Fruit fly (Drosophila melanogaster) whole organism, embryonic: ENCODE measurements around the gene CG12147.

Source experiments
- Asciz ChIP-seq: fragments of 200-800 bp; sonication (Bioruptor generic); optimal IDR thresholded peaks from 2 replicates; lab custom pipeline; 2017; ENCODE audit warnings: missing biosample characterization, mild to moderate bottlenecking, missing genetic modification characterization, missing genetic modification reagents
- CG10366 ChIP-seq: fragments of 200-800 bp; sonication (Bioruptor generic); IDR thresholded peaks from 2 replicates; pipeline ENCODE4 v1.3.6; 2022; ENCODE audit warnings: missing biosample characterization, missing genetic modification characterization
- CG11560 ChIP-seq: fragments of 200-800 bp; sonication (Bioruptor generic); IDR thresholded peaks from 3 replicates; pipeline ENCODE4 v1.3.6; 2022; ENCODE audit warnings: missing biosample characterization, missing genetic modification characterization
- CG13624 ChIP-seq: fragments of 200-800 bp; sonication (Bioruptor generic); optimal IDR thresholded peaks from 2 replicates; lab custom pipeline; 2016; ENCODE audit warnings: missing biosample characterization, missing genetic modification characterization
- CG15269 ChIP-seq: fragments of 200-800 bp; sonication (Bioruptor generic); optimal IDR thresholded peaks from 2 replicates; lab custom pipeline; 2018; ENCODE audit warnings: missing biosample characterization, mild to moderate bottlenecking, missing genetic modification characterization, moderate library complexity
- CG1647 ChIP-seq: fragments of 200-800 bp; sonication (Bioruptor generic); optimal IDR thresholded peaks from 3 replicates; lab custom pipeline; 2016; ENCODE audit warnings: missing biosample characterization, missing genetic modification characterization
- CG16779 ChIP-seq: fragments of 200-800 bp; sonication (Bioruptor generic); IDR thresholded peaks from 2 replicates; pipeline ENCODE4 v1.3.6; 2022; ENCODE audit warnings: missing biosample characterization, missing genetic modification characterization
- CG16813 ChIP-seq: fragments of 200-800 bp; sonication (Bioruptor generic); IDR thresholded peaks from 3 replicates; pipeline ENCODE4 v1.3.6; 2022; ENCODE audit warnings: missing biosample characterization, missing genetic modification characterization; ENCODE audit not compliant: partially characterized antibody
- CG16815 ChIP-seq: fragments of 200-800 bp; sonication (Bioruptor generic); optimal IDR thresholded peaks from 3 replicates; lab custom pipeline; 2017; ENCODE audit warnings: missing biosample characterization, mild to moderate bottlenecking, missing genetic modification characterization
- CG17829 ChIP-seq: fragments of 200-800 bp; optimal IDR thresholded peaks from 2 replicates; lab custom pipeline; 2019; ENCODE audit warnings: missing biosample characterization, mild to moderate bottlenecking, missing genetic modification characterization, moderate library complexity
- CG2199 ChIP-seq: fragments of 200-800 bp; sonication (Bioruptor generic); IDR thresholded peaks from 3 replicates; pipeline ENCODE4 v1.3.6; 2022; ENCODE audit warnings: missing biosample characterization, missing genetic modification characterization
- CG2875 ChIP-seq: fragments of 200-800 bp; sonication (Bioruptor generic); optimal IDR thresholded peaks from 2 replicates; lab custom pipeline; 2017; ENCODE audit warnings: missing biosample characterization, mild to moderate bottlenecking, missing genetic modification characterization, missing genetic modification reagents
- CG30403 ChIP-seq: fragments of 200-800 bp; sonication (Bioruptor generic); optimal IDR thresholded peaks from 3 replicates; lab custom pipeline; 2016; ENCODE audit warnings: missing biosample characterization, missing genetic modification characterization
- CG31388 ChIP-seq: fragments of 200-800 bp; sonication (Bioruptor generic); optimal IDR thresholded peaks from 2 replicates; lab custom pipeline; 2016; ENCODE audit warnings: missing biosample characterization, missing genetic modification characterization
- CG42726 ChIP-seq: fragments of 200-800 bp; sonication (Bioruptor generic); IDR thresholded peaks from 2 replicates; pipeline ENCODE4 v1.3.6; 2022; ENCODE audit warnings: missing biosample characterization, missing genetic modification characterization; ENCODE audit not compliant: partially characterized antibody
- CG8281 ChIP-seq: fragments of 200-800 bp; sonication (Bioruptor generic); optimal IDR thresholded peaks from 2 replicates; lab custom pipeline; 2018; ENCODE audit warnings: missing biosample characterization, mild to moderate bottlenecking, missing genetic modification characterization, moderate library complexity
- CoRest ChIP-seq: fragments of 200-800 bp; sonication (Bioruptor generic); optimal IDR thresholded peaks from 3 replicates; lab custom pipeline; 2018; ENCODE audit warnings: missing biosample characterization, mild to moderate bottlenecking, missing genetic modification characterization, moderate library complexity
- Dbx ChIP-seq: fragments of 200-800 bp; sonication (Bioruptor generic); IDR thresholded peaks from 3 replicates; pipeline ENCODE4 v1.3.6; 2022; ENCODE audit warnings: missing biosample characterization, missing genetic modification characterization
- Deaf1 ChIP-seq: fragments of 200-800 bp; optimal IDR thresholded peaks from 3 replicates; lab custom pipeline; 2019; ENCODE audit warnings: missing biosample characterization, mild to moderate bottlenecking, missing genetic modification characterization, moderate library complexity
- Doc3 ChIP-seq: fragments of 200-800 bp; sonication (Bioruptor generic); IDR thresholded peaks from 3 replicates; pipeline ENCODE4 v1.3.6; 2022; ENCODE audit warnings: missing biosample characterization, missing genetic modification characterization; ENCODE audit not compliant: partially characterized antibody
- Ets65A ChIP-seq: fragments of 200-800 bp; sonication (Bioruptor generic); peaks from one replicate; lab custom pipeline; 2016; ENCODE audit warnings: missing biosample characterization, missing genetic modification characterization
- H15 ChIP-seq: fragments of 200-800 bp; sonication (Bioruptor generic); IDR thresholded peaks from 3 replicates; pipeline ENCODE4 v1.3.6; 2022; ENCODE audit warnings: missing biosample characterization, missing genetic modification characterization
- HLH3B ChIP-seq: fragments of 200-800 bp; sonication (Bioruptor generic); IDR thresholded peaks from 2 replicates; pipeline ENCODE4 v1.3.6; 2022; ENCODE audit warnings: missing biosample characterization, missing genetic modification characterization
- Kr ChIP-seq: fragments of 200-800 bp; sonication (Bioruptor generic); optimal IDR thresholded peaks from 2 replicates; lab custom pipeline; 2017; ENCODE audit warnings: missing biosample characterization, mild to moderate bottlenecking, missing genetic modification characterization
- Max ChIP-seq: fragments of 200-800 bp; sonication (Bioruptor generic); optimal IDR thresholded peaks from 2 replicates; lab custom pipeline; 2016; ENCODE audit warnings: missing biosample characterization, mild to moderate bottlenecking, missing genetic modification characterization
- Med ChIP-seq: fragments of 200-800 bp; sonication (Bioruptor generic); peaks from one replicate; lab custom pipeline; 2016; ENCODE audit warnings: missing biosample characterization, missing genetic modification characterization, mild to moderate bottlenecking, inconsistent platforms, moderate library complexity
- Meics ChIP-seq: fragments of 200-800 bp; sonication (Bioruptor generic); optimal IDR thresholded peaks from 2 replicates; lab custom pipeline; 2017; ENCODE audit warnings: missing biosample characterization, mild to moderate bottlenecking, missing genetic modification characterization
- Scr ChIP-seq: fragments of 200-800 bp; sonication (Bioruptor generic); IDR thresholded peaks from 2 replicates; pipeline ENCODE4 v1.3.6; 2022; ENCODE audit warnings: missing biosample characterization, missing genetic modification characterization; ENCODE audit not compliant: partially characterized antibody
- Side ChIP-seq: fragments of 200-800 bp; sonication (Bioruptor generic); optimal IDR thresholded peaks from 2 replicates; lab custom pipeline; 2016; ENCODE audit warnings: missing biosample characterization, missing genetic modification characterization
- Trl ChIP-seq, 3 experiments: fragments of >200 bp in 2 of 3; fragments of 200-800 bp in 1 of 3; sonication (Bioruptor generic) in 1 of 3; optimal IDR thresholded peaks; 2 replicates in 1 of 3; 3 replicates in 2 of 3; lab custom pipeline; 2016 to 2017; ENCODE audit warnings: missing biosample characterization in 1 of 3, missing genetic modification characterization in 1 of 3
- bbx ChIP-seq: fragments of 200-800 bp; sonication (Bioruptor generic); IDR thresholded peaks from 2 replicates; pipeline ENCODE4 v1.3.6; 2022; ENCODE audit warnings: missing biosample characterization, missing genetic modification characterization; ENCODE audit not compliant: partially characterized antibody
- bsh ChIP-seq, 2 experiments: fragments of 200-800 bp; sonication (Bioruptor generic); optimal IDR thresholded peaks; 2 replicates each; lab custom pipeline; 2017 to 2018; ENCODE audit warnings: mild to moderate bottlenecking in 2 of 2, missing biosample characterization in 2 of 2, missing genetic modification characterization in 2 of 2, moderate library complexity in 1 of 2
- ems ChIP-seq: fragments of 200-800 bp; sonication (Bioruptor generic); optimal IDR thresholded peaks from 3 replicates; lab custom pipeline; 2016; ENCODE audit warnings: missing biosample characterization, missing genetic modification characterization
- jing ChIP-seq: fragments of 200-800 bp; sonication (Bioruptor generic); optimal IDR thresholded peaks from 2 replicates; lab custom pipeline; 2018; ENCODE audit warnings: missing biosample characterization, mild to moderate bottlenecking, missing genetic modification characterization
- org-1 ChIP-seq: fragments of 200-800 bp; sonication (Bioruptor generic); optimal IDR thresholded peaks from 2 replicates; lab custom pipeline; 2017; ENCODE audit warnings: missing biosample characterization, missing genetic modification characterization
- pb ChIP-seq: fragments of 200-800 bp; sonication (Bioruptor generic); optimal IDR thresholded peaks from 3 replicates; lab custom pipeline; 2016; ENCODE audit warnings: missing biosample characterization, missing genetic modification characterization
- prd ChIP-seq, 3 experiments: fragments of >200 bp in 2 of 3; fragments of 200-800 bp in 1 of 3; sonication (Bioruptor generic) in 1 of 3; optimal IDR thresholded peaks in 2 of 3; IDR thresholded peaks in 1 of 3; 2 replicates in 2 of 3; 3 replicates in 1 of 3; pipeline versions ENCODE4 v1.3.6 to Lab custom; 2017 to 2022; ENCODE audit warnings: missing biosample characterization in 1 of 3, missing genetic modification characterization in 1 of 3
- row ChIP-seq: fragments of 200-800 bp; sonication (Bioruptor generic); IDR thresholded peaks from 3 replicates; pipeline ENCODE4 v1.3.6; 2022; ENCODE audit warnings: missing biosample characterization, missing genetic modification characterization
- scrt ChIP-seq: fragments of 200-800 bp; sonication (Bioruptor generic); optimal IDR thresholded peaks from 2 replicates; lab custom pipeline; 2018; ENCODE audit warnings: missing biosample characterization, mild to moderate bottlenecking, missing genetic modification characterization, moderate library complexity
- sisA ChIP-seq: fragments of 200-800 bp; sonication (Bioruptor generic); IDR thresholded peaks from 2 replicates; pipeline ENCODE4 v1.3.6; 2022; ENCODE audit warnings: missing biosample characterization, missing genetic modification characterization
- so ChIP-seq: fragments of 200-800 bp; sonication (Bioruptor generic); IDR thresholded peaks from 3 replicates; pipeline ENCODE4 v1.3.6; 2022; ENCODE audit warnings: missing biosample characterization, missing genetic modification characterization
- sob ChIP-seq: fragments of 200-800 bp; sonication (Bioruptor generic); IDR thresholded peaks from 2 replicates; pipeline ENCODE4 v1.3.6; 2022; ENCODE audit warnings: missing biosample characterization, missing genetic modification characterization
- tap ChIP-seq: fragments of 200-800 bp; optimal IDR thresholded peaks from 3 replicates; lab custom pipeline; 2019; ENCODE audit warnings: missing biosample characterization, mild to moderate bottlenecking, missing genetic modification characterization, moderate library complexity
- trem ChIP-seq: fragments of 200-800 bp; optimal IDR thresholded peaks from 3 replicates; lab custom pipeline; 2019; ENCODE audit warnings: missing biosample characterization, mild to moderate bottlenecking, missing genetic modification characterization, moderate library complexity
- usp ChIP-seq: fragments of >200 bp; optimal IDR thresholded peaks from 2 replicates; lab custom pipeline; 2017; ENCODE audit warnings: missing biosample characterization, missing genetic modification characterization
- yki ChIP-seq: fragments of >200 bp; optimal IDR thresholded peaks from 3 replicates; lab custom pipeline; 2018

The CG12147 gene

dm6 chr3R:5420454-5420853, 6.6 kb downstream of the CG12147 start:
- TF ChIP-seq bsh (GFP tag; optimal IDR thresholded peaks at IDR 0.05; lab: Kevin White, UChicago) (no peak), CG30403 (no peak), so (no peak), CG1647 (no peak), CG42726 (GFP tag; lab: Robert Waterston, UW) (no peak), pb (GFP tag; lab: Kevin White, UChicago) (no peak), Med (GFP tag; lab: Kevin White, UChicago) (peak; percentile 69), CG17829 (no peak)

dm6 chr3R:5414147-5414748, 12.8 kb downstream of the CG12147 start, which contains the start of gene CG14669:
CG14669 (plus strand) TSS chr3R:5414527.
- TF ChIP-seq Trl (optimal IDR thresholded peaks at IDR 0.05; lab: Kevin White, UChicago) = peak; percentile 54 to 60
- no peak for TF ChIP-seq Trl (GFP tag; optimal IDR thresholded peaks at IDR 0.05; lab: Kevin White, UChicago)
- no peak for TF ChIP-seq ems (GFP tag; lab: Kevin White, UChicago)
- TF ChIP-seq CG15269 (tag; lab: Kevin White, UChicago) = no peak
- TF ChIP-seq Dbx (GFP tag; lab: Robert Waterston, UW) = 0 out of 3 replicates have a peak, but pooled peaks have one; percentile 15
- no peak for TF ChIP-seq scrt (GFP tag; lab: Kevin White, UChicago)
- peak; percentile 48 for TF ChIP-seq Deaf1 (tag; lab: Kevin White, UChicago)
- TF ChIP-seq Doc3 (GFP tag; lab: Robert Waterston, UW) = peak; percentile 22; the same call in 1 of the 3 replicates
- TF ChIP-seq CG16779 = peak; percentile 65; the same call in 1 of the 2 replicates
- no peak for TF ChIP-seq Kr (GFP tag; lab: Kevin White, UChicago)
- no peak for TF ChIP-seq H15 (GFP tag; lab: Robert Waterston, UW)
- no peak for TF ChIP-seq jing (GFP tag; lab: Kevin White, UChicago)
- TF ChIP-seq CG31388 (GFP tag; lab: Kevin White, UChicago) = no peak
- peak; percentile 57 for TF ChIP-seq Ets65A (GFP tag; lab: Kevin White, UChicago)
- no peak for TF ChIP-seq Scr (GFP tag; lab: Robert Waterston, UW)
- TF ChIP-seq bbx (GFP tag; lab: Robert Waterston, UW) = no peak
- TF ChIP-seq yki (lab: Kevin White, UChicago) = peak; percentile 6

DNA sequence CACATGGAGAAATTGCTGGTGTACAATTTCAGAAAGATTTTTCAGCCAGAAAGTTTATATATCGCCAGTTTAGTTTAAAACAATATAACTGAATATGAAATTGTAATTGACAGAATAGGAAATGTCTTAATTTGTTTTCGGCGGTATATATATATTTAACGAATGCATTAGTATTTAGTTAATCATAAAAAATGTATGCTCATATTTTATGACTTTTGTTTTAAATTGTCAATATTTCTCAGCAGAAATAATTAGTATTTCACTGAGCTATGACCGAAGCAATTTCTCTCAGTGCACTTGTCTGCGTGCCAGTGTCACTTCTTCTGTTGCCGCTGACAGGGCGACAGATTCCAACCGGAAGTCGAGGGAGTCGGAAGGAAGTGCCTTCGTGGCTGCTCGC, 14.1 kb downstream of the CG12147 start:
- TF ChIP-seq org-1 (GFP tag; lab: Kevin White, UChicago) (peak; percentile 31), CG11560 (0 out of 3 replicates have a peak, but pooled peaks have one; percentile 21), CG8281 (tag; lab: Kevin White, UChicago) (peak; percentile 9), CG10366 (peak; percentile 16; the same call in 1 of the 2 replicates), HLH3B (GFP tag; lab: Robert Waterston, UW) (peak; percentile 23; the same call in 1 of the 2 replicates), row (GFP tag; lab: Robert Waterston, UW) (peak; percentile 46), tap (peak; percentile 19), sisA (peak; percentile 11; the same call in 1 of the 2 replicates), Side (no peak), Meics (GFP tag; lab: Kevin White, UChicago) (peak; percentile 64), prd (optimal IDR thresholded peaks at IDR 0.05; lab: Kevin White, UChicago) (no peak), prd (GFP tag; IDR thresholded peaks at IDR 0.05; lab: Robert Waterston, UW) (peak; percentile 51; the same call in 2 of the 3 replicates), Max (GFP tag; lab: Kevin White, UChicago) (peak; percentile 7), CG2199 (GFP tag; lab: Robert Waterston, UW) (no peak), usp (GFP tag; lab: Kevin White, UChicago) (no peak), CG2875 (peak; percentile 2), CoRest (tag; lab: Kevin White, UChicago) (peak; percentile 58), CG13624 (GFP tag; lab: Kevin White, UChicago) (no peak), CG16815 (GFP tag; lab: Kevin White, UChicago) (peak; percentile 23), trem (peak; percentile 12), CG16813 (GFP tag; lab: Robert Waterston, UW) (no peak), Asciz (GFP tag; lab: Kevin White, UChicago) (peak; percentile 47), sob (GFP tag; lab: Robert Waterston, UW) (peak; percentile 24; the same call in 1 of the 2 replicates)
